Worm (Caenorhabditis elegans) whole organism, L3 larva: ENCODE measurements around the gene pxn-2.

Source experiments
- ama-1 ChIP-seq: fragments of 150-350 bp; optimal IDR thresholded peaks from 2 replicates; lab custom pipeline; 2018
- ceh-82 ChIP-seq: fragments of 150-350 bp; optimal IDR thresholded peaks from 2 replicates; lab custom pipeline; 2014; ENCODE audit warnings: missing biosample characterization, missing genetic modification characterization
- ceh-9 ChIP-seq: sonication (generic microtip); optimal IDR thresholded peaks from 2 replicates; lab custom pipeline; 2018; ENCODE audit warnings: missing biosample characterization, missing genetic modification characterization
- egl-27 ChIP-seq: sonication (generic microtip); optimal IDR thresholded peaks from 4 replicates; lab custom pipeline; 2017; ENCODE audit warnings: missing biosample characterization, missing genetic modification reagents, missing genetic modification characterization
- egl-5 ChIP-seq: fragments of 150-350 bp; optimal IDR thresholded peaks from 2 replicates; lab custom pipeline; 2017; ENCODE audit warnings: missing biosample characterization, missing genetic modification reagents, missing genetic modification characterization, inconsistent platforms
- elt-1 ChIP-seq: fragments of 150-350 bp; optimal IDR thresholded peaks from 2 replicates; lab custom pipeline; 2014; ENCODE audit warnings: missing biosample characterization, missing genetic modification characterization
- elt-2 ChIP-seq: sonication (generic microtip); optimal IDR thresholded peaks from 2 replicates; lab custom pipeline; 2016; ENCODE audit warnings: missing genetic modification reagents, mild to moderate bottlenecking, missing genetic modification characterization, missing compliant biosample characterization
- elt-3 ChIP-seq, 3 experiments: fragments of 150-350 bp in 1 of 3; sonication (generic microtip) in 2 of 3; optimal IDR thresholded peaks; 2 replicates in 2 of 3; 4 replicates in 1 of 3; lab custom pipeline; 2014 to 2017; ENCODE audit warnings: missing biosample characterization in 3 of 3, missing genetic modification characterization in 3 of 3
- eor-1 ChIP-seq, 2 experiments: fragments of 150-350 bp; optimal IDR thresholded peaks; 2 replicates each; lab custom pipeline; 2014 to 2018; ENCODE audit warnings: missing biosample characterization in 2 of 2, missing genetic modification characterization in 2 of 2
- fkh-10 ChIP-seq: sonication (generic microtip); optimal IDR thresholded peaks from 2 replicates; lab custom pipeline; 2017; ENCODE audit warnings: missing biosample characterization, missing genetic modification reagents, missing genetic modification characterization
- fos-1 ChIP-seq: fragments of 150-350 bp; optimal IDR thresholded peaks from 2 replicates; lab custom pipeline; 2014; ENCODE audit warnings: missing biosample characterization, missing genetic modification characterization
- jun-1 ChIP-seq: fragments of 150-350 bp; optimal IDR thresholded peaks from 2 replicates; lab custom pipeline; 2014; ENCODE audit warnings: missing biosample characterization, missing genetic modification reagents, missing genetic modification characterization
- lin-15B ChIP-seq: fragments of 150-350 bp; optimal IDR thresholded peaks from 2 replicates; lab custom pipeline; 2014; ENCODE audit warnings: missing biosample characterization, missing genetic modification characterization
- mml-1 ChIP-seq: fragments of 150-350 bp; sonication (generic microtip); optimal IDR thresholded peaks from 3 replicates; lab custom pipeline; 2014; ENCODE audit warnings: missing biosample characterization, missing genetic modification characterization
- nfya-1 ChIP-seq: sonication (generic microtip); optimal IDR thresholded peaks from 2 replicates; lab custom pipeline; 2017; ENCODE audit warnings: missing genetic modification characterization, mild to moderate bottlenecking, missing compliant biosample characterization, antibody characterized with exemption, moderate library complexity; ENCODE audit not compliant: insufficient read depth
- nhr-12 ChIP-seq: fragments of 150-350 bp; optimal IDR thresholded peaks from 2 replicates; lab custom pipeline; 2014; ENCODE audit warnings: missing biosample characterization, missing genetic modification characterization
- nhr-237 ChIP-seq: fragments of 150-350 bp; optimal IDR thresholded peaks from 2 replicates; lab custom pipeline; 2014; ENCODE audit warnings: missing biosample characterization, missing genetic modification characterization
- nhr-25 ChIP-seq: sonication (generic microtip); optimal IDR thresholded peaks from 2 replicates; lab custom pipeline; 2017; ENCODE audit warnings: missing biosample characterization, missing genetic modification characterization
- nhr-28 ChIP-seq: fragments of 150-350 bp; optimal IDR thresholded peaks from 2 replicates; lab custom pipeline; 2014; ENCODE audit warnings: missing biosample characterization, missing genetic modification characterization
- nhr-43 ChIP-seq: sonication (generic microtip); optimal IDR thresholded peaks from 2 replicates; lab custom pipeline; 2016; ENCODE audit warnings: mild to moderate bottlenecking, missing genetic modification characterization, missing compliant biosample characterization; ENCODE audit not compliant: poor library complexity, severe bottlenecking
- nhr-67 ChIP-seq: fragments of 150-350 bp; optimal IDR thresholded peaks from 2 replicates; lab custom pipeline; 2014; ENCODE audit warnings: missing biosample characterization, missing genetic modification characterization
- nhr-77 ChIP-seq: fragments of 150-350 bp; optimal IDR thresholded peaks from 2 replicates; lab custom pipeline; 2014; ENCODE audit warnings: missing biosample characterization, missing genetic modification characterization
- pha-4 ChIP-seq: fragments of 150-350 bp; optimal IDR thresholded peaks from 2 replicates; lab custom pipeline; 2014; ENCODE audit warnings: missing biosample characterization, missing genetic modification reagents, missing genetic modification characterization
- pqm-1 ChIP-seq: fragments of 150-350 bp; optimal IDR thresholded peaks from 2 replicates; lab custom pipeline; 2017; ENCODE audit warnings: missing biosample characterization, missing genetic modification characterization, inconsistent platforms
- sea-2 ChIP-seq: fragments of 150-350 bp; sonication (generic microtip); optimal IDR thresholded peaks from 4 replicates; lab custom pipeline; 2014; ENCODE audit warnings: missing biosample characterization, missing genetic modification reagents, missing genetic modification characterization
- skn-1 ChIP-seq: fragments of 150-350 bp; optimal IDR thresholded peaks from 2 replicates; lab custom pipeline; 2014; ENCODE audit warnings: missing biosample characterization, missing genetic modification characterization
- snpc-4 ChIP-seq: fragments of 150-350 bp; optimal IDR thresholded peaks from 2 replicates; lab custom pipeline; 2014; ENCODE audit warnings: missing biosample characterization, missing genetic modification characterization
- tbx-2 ChIP-seq: sonication (generic microtip); optimal IDR thresholded peaks from 2 replicates; lab custom pipeline; 2016; ENCODE audit warnings: mild to moderate bottlenecking, missing genetic modification characterization, missing compliant biosample characterization
- zag-1 ChIP-seq: fragments of 150-350 bp; optimal IDR thresholded peaks from 2 replicates; lab custom pipeline; 2014; ENCODE audit warnings: missing biosample characterization, missing genetic modification characterization
- ztf-11 ChIP-seq: fragments of 150-350 bp; optimal IDR thresholded peaks from 2 replicates; lab custom pipeline; 2014; ENCODE audit warnings: missing biosample characterization, missing genetic modification characterization
- ztf-4 ChIP-seq: fragments of 150-350 bp; optimal IDR thresholded peaks from 2 replicates; lab custom pipeline; 2014; ENCODE audit warnings: missing biosample characterization, missing genetic modification characterization

The pxn-2 gene

ce11 chrX:11001750-11002149 is 22.7 kb upstream of the pxn-2 start, which contains the start of gene col-177:
Gene col-177 (minus strand): TSS chrX:11001850.
- no peak for TF ChIP-seq mml-1 (tag; lab: Kevin White, UChicago)
- TF ChIP-seq nfya-1 (tag; lab: Kevin White, UChicago): no peak
- TF ChIP-seq nhr-67 (tag; lab: Kevin White, UChicago): no peak

- TF ChIP-seq nfya-1 (tag; lab: Kevin White, UChicago): no peak
- TF ChIP-seq fos-1 (tag; lab: Kevin White, UChicago): no peak
- TF ChIP-seq tbx-2: peak; percentile 38
- no peak for TF ChIP-seq ztf-11 (tag; lab: Kevin White, UChicago)
- no peak for TF ChIP-seq ztf-4
- TF ChIP-seq eor-1 (tag; optimal IDR thresholded peaks at IDR 0.05; lab: Kevin White, UChicago): no peak
These were observed 20.1 kb upstream of the pxn-2 start, which contains the start of gene F59F3.6 for ce11 chrX:10999176-10999575. Gene F59F3.6 (minus strand): TSS chrX:10999276.

- no peak for TF ChIP-seq nhr-25 (tag; lab: Kevin White, UChicago)
- no peak for TF ChIP-seq egl-27
- no peak for TF ChIP-seq ceh-82 (tag; lab: Kevin White, UChicago)
- TF ChIP-seq lin-15B (tag; lab: Kevin White, UChicago): no peak
- no peak for TF ChIP-seq egl-5 (tag; lab: Kevin White, UChicago)
- TF ChIP-seq elt-2 (tag; lab: Kevin White, UChicago): no peak
- TF ChIP-seq fkh-10 (GFP tag; lab: Kevin White, UChicago): no peak
- no peak for TF ChIP-seq nhr-67 (tag; lab: Kevin White, UChicago)
- TF ChIP-seq nhr-43 (tag; lab: Kevin White, UChicago): no peak
- no peak for TF ChIP-seq ztf-11 (tag; lab: Kevin White, UChicago)
These were observed 13.1 kb upstream of the pxn-2 start, which contains the start of gene ver-3 for ce11 chrX:10992177-10992576. Gene ver-3 (plus strand): TSS chrX:10992477.

ce11 chrX:10991352-10992172 is 12.5 kb upstream of the pxn-2 start:
- TF ChIP-seq skn-1 (tag; lab: Kevin White, UChicago): no peak
- peak in 1 of 3 experiments; percentile 85 for TF ChIP-seq elt-3 (tag; optimal IDR thresholded peaks at IDR 0.05; lab: Kevin White, UChicago)
- no peak for TF ChIP-seq eor-1 (tag; optimal IDR thresholded peaks at IDR 0.05; lab: Kevin White, UChicago)
- TF ChIP-seq ceh-9 (tag; lab: Kevin White, UChicago): no peak
- no peak for TF ChIP-seq nhr-12 (tag; lab: Kevin White, UChicago)
- no peak for TF ChIP-seq nhr-77 (tag; lab: Kevin White, UChicago)
- TF ChIP-seq nfya-1 (tag; lab: Kevin White, UChicago): no peak
- TF ChIP-seq pha-4 (tag; lab: Kevin White, UChicago): peak; percentile 5
- TF ChIP-seq tbx-2: no peak
- TF ChIP-seq jun-1: no peak
- no peak for TF ChIP-seq ztf-4
- TF ChIP-seq zag-1: no peak
- TF ChIP-seq pqm-1 (tag; lab: Kevin White, UChicago): no peak
- TF ChIP-seq ceh-82 (tag; lab: Kevin White, UChicago): no peak
- no peak for TF ChIP-seq elt-1 (tag; lab: Kevin White, UChicago)
- TF ChIP-seq sea-2: no peak
- no peak for TF ChIP-seq nhr-28 (tag; lab: Kevin White, UChicago)

- TF ChIP-seq nhr-237 (no peak), snpc-4 (no peak), lin-15B (tag; lab: Kevin White, UChicago) (no peak), pha-4 (tag; lab: Kevin White, UChicago) (no peak), fos-1 (tag; lab: Kevin White, UChicago) (no peak), ama-1 (lab: Kevin White, UChicago) (no peak), nfya-1 (tag; lab: Kevin White, UChicago) (no peak), nhr-25 (tag; lab: Kevin White, UChicago) (no peak)
These were observed 11.7 kb upstream of the pxn-2 start for ce11 chrX:10990855-10991176.
